Worm (Caenorhabditis elegans) whole organism, L4/young adult: ENCODE results near the gene R13H4.7.

Experiments used
- W03F9.2 ChIP-seq: fragments of 150-350 bp; optimal IDR thresholded peaks from 2 replicates; lab custom pipeline; 2014; ENCODE audit warnings: missing biosample characterization, missing genetic modification characterization
- dao-5 ChIP-seq: sonication (generic microtip); optimal IDR thresholded peaks from 2 replicates; lab custom pipeline; 2016; ENCODE audit warnings: missing genotype, missing genetic modification characterization, moderate library complexity, missing compliant biosample characterization
- him-1 ChIP-seq: sonication (generic microtip); optimal IDR thresholded peaks from 2 replicates; lab custom pipeline; 2016; ENCODE audit warnings: missing genotype, missing genetic modification reagents, missing genetic modification characterization, missing compliant biosample characterization

- TF ChIP-seq him-1 (tag; lab: Kevin White, UChicago) (no peak), dao-5 (no peak), W03F9.2 (tag; lab: Kevin White, UChicago) (no peak)
Measured at ce11 chrV:11883215-11883614, 15.2 kb upstream of the R13H4.7 start.
